Worm (Caenorhabditis elegans): ENCODE results near the gene K10H10.5.

The K10H10.5 gene

DNA sequence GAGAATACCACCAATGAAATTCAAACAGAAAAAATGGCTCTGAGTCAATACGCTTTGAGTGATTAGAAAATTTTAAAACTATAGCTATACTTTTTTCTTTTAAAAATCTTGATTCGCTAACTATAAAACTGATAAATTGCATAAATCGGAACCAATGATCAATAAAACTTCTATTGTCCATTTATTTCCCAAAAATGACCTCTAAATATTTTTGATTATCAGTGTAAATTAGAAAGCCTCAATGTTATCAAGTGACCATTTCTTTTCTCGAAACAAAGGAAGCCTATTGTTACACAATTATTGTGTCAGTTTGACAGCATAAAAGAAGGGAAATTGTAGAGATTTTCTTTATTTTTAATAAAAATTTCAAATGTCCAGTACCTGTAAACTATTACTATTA lies 1.4 kb upstream of the K10H10.5 start, which contains the start of gene K10H10.4:
TSS of gene K10H10.4 (plus strand) at position 301 of the 400 bp plus-strand sequence.
- TF ChIP-seq ham-2 (GFP tag; optimal IDR thresholded peaks at IDR 0.05) (no peak), cnd-1 (tag; optimal IDR thresholded peaks at IDR 0.05) (no peak), tbx-8 (GFP tag; optimal IDR thresholded peaks at IDR 0.05) (no peak), drap-1 (GFP tag; optimal IDR thresholded peaks at IDR 0.05) (no peak), unc-120 (tag; optimal IDR thresholded peaks at IDR 0.05; ENCODE audit: poor library complexity, severe bottlenecking) (no peak), nhr-76 (tag; optimal IDR thresholded peaks at IDR 0.05) (no peak), zip-8 (tag; optimal IDR thresholded peaks at IDR 0.05) (no peak), lin-32 (GFP tag; optimal IDR thresholded peaks at IDR 0.05) (no peak), nhr-28 (tag; optimal IDR thresholded peaks at IDR 0.05) (no peak), elt-3 (tag; optimal IDR thresholded peaks at IDR 0.05) (no peak), elt-1 (tag; optimal IDR thresholded peaks at IDR 0.05; ENCODE audit: borderline replicate concordance, insufficient read depth) (no peak), blmp-1 (tag; optimal IDR thresholded peaks at IDR 0.05) (no peak), snpc-4 (tag; optimal IDR thresholded peaks at IDR 0.05) (no peak), mab-5 (tag; optimal IDR thresholded peaks at IDR 0.05) (no peak), lin-13 (tag; optimal IDR thresholded peaks at IDR 0.05) (no peak), ceh-39 (tag; optimal IDR thresholded peaks at IDR 0.05) (no peak)

DNA sequence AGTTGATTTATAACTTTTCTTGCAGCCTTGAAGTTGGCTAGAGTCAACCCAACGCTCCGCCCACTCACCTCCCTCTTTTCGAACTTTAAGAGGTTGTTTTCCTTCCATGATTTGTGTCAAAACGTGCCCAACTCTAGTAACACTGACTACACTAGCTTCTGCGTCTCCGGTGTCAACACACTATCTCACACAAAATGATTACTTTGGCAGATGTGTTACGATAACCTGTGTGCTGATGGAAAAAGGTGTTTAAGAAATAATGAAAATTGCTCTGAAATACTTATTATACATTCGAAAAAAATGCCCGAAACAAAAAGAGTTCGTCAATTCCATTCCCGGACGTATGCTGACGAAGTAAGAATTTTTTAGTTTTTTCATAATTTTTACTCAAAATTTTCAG lies 1.4 kb downstream of the K10H10.5 start, which contains the start of gene K10H10.6:
TSS of gene K10H10.6 (plus strand) at position 301 of the 400 bp plus-strand sequence.
- no peak for TF ChIP-seq bed-3 (GFP tag; optimal IDR thresholded peaks at IDR 0.05)
- TF ChIP-seq snpc-4 (tag; optimal IDR thresholded peaks at IDR 0.05), result no peak
- TF ChIP-seq cnd-1 (tag; optimal IDR thresholded peaks at IDR 0.05), result no peak

DNA sequence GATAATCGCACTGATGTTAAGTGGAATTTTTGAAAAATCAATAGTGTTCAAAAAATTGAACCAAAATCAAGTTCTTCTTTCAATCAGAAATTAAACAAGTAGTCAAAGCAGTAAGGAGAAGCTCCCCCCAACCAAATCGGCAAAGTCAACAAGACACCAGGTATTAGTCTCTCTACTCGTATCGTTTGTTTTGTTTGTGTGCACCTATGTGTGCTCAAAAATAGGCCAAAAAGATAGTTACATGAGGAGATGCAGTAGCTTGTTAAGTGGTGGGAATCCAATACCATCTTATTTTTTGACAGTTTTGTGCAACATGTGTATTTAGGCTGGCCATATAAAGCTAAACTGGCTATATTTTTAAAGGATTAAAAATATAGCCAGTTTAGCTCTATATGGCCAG lies 4.7 kb downstream of the K10H10.5 start, which contains the start of gene K10H10.12:
TSS of gene K10H10.12 (minus strand) at position 101 of the 400 bp plus-strand sequence.
- TF ChIP-seq blmp-1 (tag; optimal IDR thresholded peaks at IDR 0.05) (no peak), ceh-39 (tag; optimal IDR thresholded peaks at IDR 0.05) (no peak), lin-32 (GFP tag; optimal IDR thresholded peaks at IDR 0.05) (no peak), sptf-1 (tag; optimal IDR thresholded peaks at IDR 0.05) (no peak), cnd-1 (tag; optimal IDR thresholded peaks at IDR 0.05) (no peak), nhr-12 (tag; optimal IDR thresholded peaks at IDR 0.05) (no peak), zip-8 (tag; optimal IDR thresholded peaks at IDR 0.05) (no peak), lin-13 (tag; optimal IDR thresholded peaks at IDR 0.05) (no peak), drap-1 (GFP tag; optimal IDR thresholded peaks at IDR 0.05) (no peak), M03D4.4 (tag; optimal IDR thresholded peaks at IDR 0.05) (no peak), nhr-76 (tag; optimal IDR thresholded peaks at IDR 0.05) (no peak)

DNA sequence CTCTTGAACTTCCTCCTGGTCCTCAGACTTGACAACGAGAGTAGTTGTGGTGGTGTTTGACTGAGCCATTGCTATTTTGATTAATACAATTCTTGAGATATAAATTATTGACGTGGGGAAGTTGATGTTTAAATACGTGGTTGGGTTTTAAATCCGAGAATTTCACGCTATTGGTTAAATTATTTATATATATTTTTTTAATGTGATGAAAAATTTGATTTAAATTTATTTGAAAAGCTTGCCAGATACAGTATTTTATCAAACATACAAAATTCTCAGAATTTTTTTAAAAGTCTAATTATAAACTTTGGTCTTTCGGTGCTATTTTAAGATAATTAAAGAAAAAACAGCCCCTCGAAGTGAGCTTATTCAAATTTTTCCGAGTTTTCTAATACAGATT lies 6.0 kb downstream of the K10H10.5 start, which contains the start of the genes K10H10.7 and K10H10.10:
TSS of gene K10H10.7 (minus strand) at position 101 of the 400 bp plus-strand sequence.
TSS of gene K10H10.10 (plus strand) at position 204 of the 400 bp plus-strand sequence.
- TF ChIP-seq nhr-12 (tag; optimal IDR thresholded peaks at IDR 0.05) (no peak), blmp-1 (tag; optimal IDR thresholded peaks at IDR 0.05) (no peak), ces-1 (GFP tag; optimal IDR thresholded peaks at IDR 0.05) (no peak), zip-8 (tag; optimal IDR thresholded peaks at IDR 0.05) (no peak), tbx-8 (GFP tag; optimal IDR thresholded peaks at IDR 0.05) (no peak), elt-3 (tag; optimal IDR thresholded peaks at IDR 0.05) (no peak), ham-2 (GFP tag; optimal IDR thresholded peaks at IDR 0.05) (no peak), pha-4 (tag; optimal IDR thresholded peaks at IDR 0.05) (no peak), lin-32 (GFP tag; optimal IDR thresholded peaks at IDR 0.05) (no peak), hlh-1 (tag; optimal IDR thresholded peaks at IDR 0.05) (no peak), nhr-2 (tag; optimal IDR thresholded peaks at IDR 0.05) (no peak), drap-1 (GFP tag; optimal IDR thresholded peaks at IDR 0.05) (no peak), flh-1 (GFP tag; optimal IDR thresholded peaks at IDR 0.05) (no peak), mls-2 (tag; optimal IDR thresholded peaks at IDR 0.05) (no peak), mep-1 (tag; optimal IDR thresholded peaks at IDR 0.05) (no peak), unc-120 (tag; optimal IDR thresholded peaks at IDR 0.05; ENCODE audit: poor library complexity, severe bottlenecking) (no peak), ceh-43 (GFP tag; optimal IDR thresholded peaks at IDR 0.05) (no peak), M03D4.4 (tag; optimal IDR thresholded peaks at IDR 0.05) (no peak), cnd-1 (tag; optimal IDR thresholded peaks at IDR 0.05) (no peak), nhr-237 (tag; optimal IDR thresholded peaks at IDR 0.05) (no peak)

DNA sequence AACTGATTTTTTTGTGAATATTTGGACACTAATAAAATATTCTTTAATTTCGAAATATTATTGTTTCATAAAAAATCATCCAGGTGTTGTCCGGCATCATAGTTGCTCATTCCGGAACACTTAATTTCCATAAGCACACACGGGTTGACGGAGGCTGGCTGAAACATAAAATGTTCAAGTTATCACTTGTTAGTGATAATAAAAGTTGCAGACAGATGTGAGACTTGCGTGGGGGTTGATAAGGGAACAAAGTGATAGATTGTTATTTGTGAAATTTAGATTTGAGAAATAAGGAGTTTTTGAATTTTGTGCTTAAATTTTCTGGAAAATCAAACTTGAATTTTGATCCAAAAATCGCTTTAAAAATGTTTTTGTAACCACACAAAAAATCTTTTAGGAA lies 8.6 kb downstream of the K10H10.5 start:
- TF ChIP-seq sptf-1 (tag; optimal IDR thresholded peaks at IDR 0.05) (no peak), blmp-1 (tag; optimal IDR thresholded peaks at IDR 0.05) (no peak), hlh-1 (tag; optimal IDR thresholded peaks at IDR 0.05) (no peak), unc-62 (GFP tag; optimal IDR thresholded peaks at IDR 0.05) (no peak), nhr-76 (tag; optimal IDR thresholded peaks at IDR 0.05) (no peak), nhr-237 (tag; optimal IDR thresholded peaks at IDR 0.05) (no peak), unc-39 (tag; optimal IDR thresholded peaks at IDR 0.05) (no peak), lsy-2 (tag; optimal IDR thresholded peaks at IDR 0.05) (no peak), lin-32 (GFP tag; optimal IDR thresholded peaks at IDR 0.05) (no peak), mab-5 (tag; optimal IDR thresholded peaks at IDR 0.05) (no peak), M03D4.4 (tag; optimal IDR thresholded peaks at IDR 0.05) (no peak), unc-120 (tag; optimal IDR thresholded peaks at IDR 0.05; ENCODE audit: poor library complexity, severe bottlenecking) (no peak), zip-8 (tag; optimal IDR thresholded peaks at IDR 0.05) (no peak), ceh-39 (tag; optimal IDR thresholded peaks at IDR 0.05) (no peak), nhr-12 (tag; optimal IDR thresholded peaks at IDR 0.05) (no peak), ces-1 (GFP tag; optimal IDR thresholded peaks at IDR 0.05) (no peak), elt-3 (tag; optimal IDR thresholded peaks at IDR 0.05) (no peak), drap-1 (GFP tag; optimal IDR thresholded peaks at IDR 0.05) (no peak), ceh-83 (GFP tag; optimal IDR thresholded peaks at IDR 0.05) (no peak)
